Worm (Caenorhabditis elegans): ENCODE data around the gene ZC190.5.

DNA sequence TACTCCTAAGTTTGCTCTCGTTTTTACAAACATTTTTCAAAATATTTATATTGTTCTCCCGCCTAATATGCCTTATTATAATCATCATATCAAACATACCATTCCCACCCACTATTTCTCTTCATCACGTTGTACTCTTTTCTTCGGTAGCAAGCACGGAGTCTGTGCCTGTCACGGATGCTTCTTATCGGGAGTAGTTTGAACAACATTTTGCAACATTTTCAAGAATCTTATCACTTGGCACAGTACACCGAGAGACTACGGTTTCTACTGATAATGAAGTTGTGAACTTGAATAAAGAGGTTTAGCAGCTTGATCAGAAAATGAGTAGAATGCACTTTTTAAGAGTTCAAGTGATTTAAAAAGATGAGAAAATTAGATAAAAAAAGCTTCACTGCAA lies 25.1 kb downstream of the ZC190.5 start:
- TF ChIP-seq snpc-4 (GFP tag; optimal IDR thresholded peaks at IDR 0.05) (no peak), snpc-4 (tag; optimal IDR thresholded peaks at IDR 0.05) (no peak), attf-3 (GFP tag; conservative IDR thresholded peaks at IDR 0.05) (no peak), K12H6.12 (tag; optimal IDR thresholded peaks at IDR 0.05) (no peak), hlh-12 (tag; optimal IDR thresholded peaks at IDR 0.05) (no peak)
